Fruit fly (Drosophila melanogaster): ENCODE data around the gene Wdr82.
A peak's percentile ranks its signal among the peaks of the same experiment; 100 is the strongest.

The Wdr82 gene

dm6 chr2L:8420259-8420930 lies 46.1 kb downstream of the Wdr82 start (continued):
- TF ChIP-seq CG17385 (GFP tag; optimal IDR thresholded peaks at IDR 0.05) (no peak), Eip74EF (GFP tag; optimal IDR thresholded peaks at IDR 0.05) (no peak), pros (GFP tag; optimal IDR thresholded peaks at IDR 0.05) (no peak), ranshi (GFP tag; IDR thresholded peaks at IDR 0.05) (no peak), CG2199 (GFP tag; IDR thresholded peaks at IDR 0.05) (no peak), CG17912 (GFP tag; optimal IDR thresholded peaks at IDR 0.05) (no peak), repo (GFP tag; optimal IDR thresholded peaks at IDR 0.05) (no peak), Ada2b (GFP tag; IDR thresholded peaks at IDR 0.05) (no peak), CG9797 (GFP tag; optimal IDR thresholded peaks at IDR 0.05) (no peak), CG13624 (GFP tag; optimal IDR thresholded peaks at IDR 0.05) (no peak), CG30403 (GFP tag; optimal IDR thresholded peaks at IDR 0.05) (peak; percentile 8), CG9932 (GFP tag; IDR thresholded peaks at IDR 0.05) (peak; percentile 6; the same call in 1 of the 2 replicates), CG31441 (GFP tag; IDR thresholded peaks at IDR 0.05) (no peak), prd (optimal IDR thresholded peaks at IDR 0.05) (no peak), prd (GFP tag; IDR thresholded peaks at IDR 0.05) (no peak), bcd (GFP tag; optimal IDR thresholded peaks at IDR 0.05) (no peak), Max (GFP tag; optimal IDR thresholded peaks at IDR 0.05) (no peak), CG18476 (GFP tag; optimal IDR thresholded peaks at IDR 0.05) (no peak), CG15269 (tag; optimal IDR thresholded peaks at IDR 0.05) (peak; percentile 8), CG7987 (GFP tag; optimal IDR thresholded peaks at IDR 0.05) (no peak), CG8290 (GFP tag; optimal IDR thresholded peaks at IDR 0.05) (no peak), CG8290 (tag; optimal IDR thresholded peaks at IDR 0.05) (no peak), Hmr (GFP tag; optimal IDR thresholded peaks at IDR 0.05) (no peak), ewg (GFP tag; optimal IDR thresholded peaks at IDR 0.05) (no peak), sens-2 (GFP tag; IDR thresholded peaks at IDR 0.05) (no peak), unpg (GFP tag; optimal IDR thresholded peaks at IDR 0.05) (no peak), CoRest (tag; optimal IDR thresholded peaks at IDR 0.05) (peak; percentile 16), tin (GFP tag; optimal IDR thresholded peaks at IDR 0.05) (no peak), Nf-YA (GFP tag; IDR thresholded peaks at IDR 0.05) (no peak), CG8388 (GFP tag; optimal IDR thresholded peaks at IDR 0.05) (no peak), CG13775 (GFP tag; optimal IDR thresholded peaks at IDR 0.05) (no peak), lab (GFP tag; optimal IDR thresholded peaks at IDR 0.05) (no peak), CG13123 (GFP tag; optimal IDR thresholded peaks at IDR 0.05) (no peak), gsb-n (tag; optimal IDR thresholded peaks at IDR 0.05) (no peak), gro (GFP tag; optimal IDR thresholded peaks at IDR 0.05) (no peak), CG1832 (GFP tag; optimal IDR thresholded peaks at IDR 0.05) (no peak), jigr1 (GFP tag; IDR thresholded peaks at IDR 0.05) (no peak), zf30C (GFP tag; optimal IDR thresholded peaks at IDR 0.05) (no peak), hkb (optimal IDR thresholded peaks at IDR 0.05) (no peak), hkb (GFP tag; IDR thresholded peaks at IDR 0.05) (no peak), Oli (tag; optimal IDR thresholded peaks at IDR 0.05) (peak; percentile 17), sens (GFP tag) (peak; percentile 77), pfk (GFP tag; optimal IDR thresholded peaks at IDR 0.05) (no peak), dmrt11E (tag; optimal IDR thresholded peaks at IDR 0.05) (no peak), CG17612 (GFP tag; IDR thresholded peaks at IDR 0.05) (no peak), knrl (GFP tag; IDR thresholded peaks at IDR 0.05; ENCODE audit: partially characterized antibody) (no peak), CG15073 (GFP tag; optimal IDR thresholded peaks at IDR 0.05) (no peak), CG4282 (GFP tag; optimal IDR thresholded peaks at IDR 0.05) (no peak), Xbp1 (GFP tag; optimal IDR thresholded peaks at IDR 0.05) (no peak), nom (GFP tag; optimal IDR thresholded peaks at IDR 0.05) (peak; percentile 92), h (optimal IDR thresholded peaks at IDR 0.05) (no peak), Dip2 (GFP tag; IDR thresholded peaks at IDR 0.05) (no peak)

Data from whole organism, embryonic.